Worm (Caenorhabditis elegans) whole organism, mixed stage, embryonic: ENCODE measurements around the gene mihp-2.

Experiments
- ces-1 ChIP-seq: fragments of 150-350 bp; optimal IDR thresholded peaks from 2 replicates; lab custom pipeline; 2014; ENCODE audit warnings: missing biosample characterization, missing genetic modification reagents, missing genetic modification characterization
- elt-3 ChIP-seq: fragments of 150-350 bp; optimal IDR thresholded peaks from 2 replicates; lab custom pipeline; 2014; ENCODE audit warnings: missing biosample characterization, missing genetic modification characterization
- ham-2 ChIP-seq: fragments of 200-800 bp; sonication (Bioruptor generic); optimal IDR thresholded peaks from 2 replicates; lab custom pipeline; 2018; ENCODE audit warnings: mild to moderate bottlenecking, missing genetic modification characterization, missing compliant biosample characterization
- mab-5 ChIP-seq: fragments of 150-350 bp; optimal IDR thresholded peaks from 2 replicates; lab custom pipeline; 2014; ENCODE audit warnings: missing biosample characterization, missing genetic modification characterization
- mep-1 ChIP-seq: fragments of 150-350 bp; optimal IDR thresholded peaks from 2 replicates; lab custom pipeline; 2017; ENCODE audit warnings: missing biosample characterization, missing genetic modification reagents, missing genetic modification characterization, inconsistent platforms
- nhr-237 ChIP-seq: fragments of 150-350 bp; optimal IDR thresholded peaks from 2 replicates; lab custom pipeline; 2014; ENCODE audit warnings: missing biosample characterization, missing genetic modification characterization
- nhr-76 ChIP-seq: sonication (generic microtip); optimal IDR thresholded peaks from 2 replicates; lab custom pipeline; 2017; ENCODE audit warnings: missing biosample characterization, missing genetic modification characterization
- snpc-4 ChIP-seq: fragments of 150-350 bp; optimal IDR thresholded peaks from 2 replicates; lab custom pipeline; 2014; ENCODE audit warnings: missing biosample characterization, missing genetic modification characterization
- unc-39 ChIP-seq: fragments of 150-350 bp; optimal IDR thresholded peaks from 2 replicates; lab custom pipeline; 2014; ENCODE audit warnings: missing biosample characterization, missing genetic modification characterization
- unc-62 ChIP-seq: fragments of 150-350 bp; optimal IDR thresholded peaks from 2 replicates; lab custom pipeline; 2014; ENCODE audit warnings: missing biosample characterization, missing genetic modification reagents, missing genetic modification characterization
- ztf-11 ChIP-seq: fragments of 150-350 bp; optimal IDR thresholded peaks from 2 replicates; lab custom pipeline; 2014; ENCODE audit warnings: missing biosample characterization, missing genetic modification characterization

- peak; percentile 24 for TF ChIP-seq ces-1 (GFP tag; lab: Kevin White, UChicago)
- TF ChIP-seq unc-39 (tag; lab: Kevin White, UChicago), result no peak
- TF ChIP-seq nhr-76 (tag; lab: Kevin White, UChicago), result no peak
- TF ChIP-seq unc-62, result no peak
- no peak for TF ChIP-seq ztf-11 (tag; lab: Kevin White, UChicago)
- TF ChIP-seq nhr-237 (tag; lab: Kevin White, UChicago), result no peak
- no peak for TF ChIP-seq snpc-4 (tag; lab: Kevin White, UChicago)
- TF ChIP-seq elt-3 (tag; lab: Kevin White, UChicago), result no peak
- TF ChIP-seq ham-2, result no peak
- peak; percentile 32 for TF ChIP-seq mep-1 (tag; lab: Kevin White, UChicago)
- TF ChIP-seq mab-5, result no peak
Measured at ce11 chrV:18894924-18895388, 8.6 kb upstream of the mihp-2 start, which contains the start of gene emb-4.
